Fruit fly (Drosophila melanogaster): Measurements from ENCODE around the gene CG10171.

The CG10171 gene

DNA sequence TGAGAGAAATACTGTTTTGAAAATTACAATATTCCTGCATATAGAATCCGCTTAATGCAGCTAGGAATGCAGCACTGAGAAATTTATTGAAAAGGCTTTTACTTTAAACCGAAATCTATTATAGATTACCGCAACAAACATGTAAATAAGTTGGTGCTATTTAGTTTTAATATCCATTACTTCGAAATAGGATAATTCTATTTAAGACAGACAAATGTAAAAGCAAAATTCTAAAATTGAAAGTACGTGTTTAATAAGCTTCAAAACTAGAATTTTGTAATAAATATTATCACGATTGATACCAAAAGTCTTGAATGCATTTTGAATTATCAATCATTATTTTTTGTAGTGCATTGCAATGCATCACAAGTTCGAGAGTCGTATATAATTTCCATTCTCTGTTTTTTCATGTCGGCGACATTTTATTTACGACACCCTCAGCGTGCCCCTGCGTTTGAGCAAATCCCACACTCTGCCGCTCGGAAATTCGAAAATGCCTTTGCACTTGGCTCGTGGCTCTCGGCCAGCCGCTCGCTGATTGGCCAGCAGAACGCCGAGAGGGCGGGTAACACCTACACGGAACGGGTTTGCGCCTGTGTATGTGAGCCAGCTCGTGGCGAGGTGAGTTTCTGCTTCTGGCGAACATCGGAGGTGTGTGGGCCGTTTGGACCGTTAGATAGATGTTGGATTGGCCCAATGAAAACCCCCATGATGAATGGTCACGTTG is 15.6 kb upstream of the CG10171 start (continued):
- TF ChIP-seq ttk (GFP tag; IDR thresholded peaks at IDR 0.05) (no peak), Hmx (GFP tag; optimal IDR thresholded peaks at IDR 0.05) (no peak), D19B (GFP tag; optimal IDR thresholded peaks at IDR 0.05) (no peak), CG8388 (GFP tag; optimal IDR thresholded peaks at IDR 0.05) (peak; percentile 33), gcm (GFP tag; optimal IDR thresholded peaks at IDR 0.05) (no peak), sens (GFP tag) (peak; percentile 96), Hand (GFP tag; optimal IDR thresholded peaks at IDR 0.05) (no peak), CG10366 (GFP tag; IDR thresholded peaks at IDR 0.05) (no peak), fd3F (GFP tag; optimal IDR thresholded peaks at IDR 0.05) (no peak), CG10565 (GFP tag; optimal IDR thresholded peaks at IDR 0.05) (no peak), CG8359 (GFP tag; optimal IDR thresholded peaks at IDR 0.05; ENCODE audit: borderline replicate concordance) (no peak), CG10267 (tag; optimal IDR thresholded peaks at IDR 0.05) (peak; percentile 56), chinmo (GFP tag; IDR thresholded peaks at IDR 0.05; ENCODE audit: partially characterized antibody) (peak; percentile 49; the same call in 1 of the 4 replicates), CG6254 (GFP tag; optimal IDR thresholded peaks at IDR 0.05) (peak; percentile 59), eyg (GFP tag; optimal IDR thresholded peaks at IDR 0.05) (no peak), tup (GFP tag; optimal IDR thresholded peaks at IDR 0.05) (no peak), oc (tag; optimal IDR thresholded peaks at IDR 0.05) (no peak), wdn (GFP tag; IDR thresholded peaks at IDR 0.05) (no peak), Med (GFP tag) (peak; percentile 40), Gsc (GFP tag; IDR thresholded peaks at IDR 0.05) (no peak), E2f2 (GFP tag; IDR thresholded peaks at IDR 0.05) (no peak), shn (GFP tag; optimal IDR thresholded peaks at IDR 0.05) (no peak), hth (optimal IDR thresholded peaks at IDR 0.05) (no peak), eve (GFP tag; optimal IDR thresholded peaks at IDR 0.05) (no peak), ato (GFP tag; IDR thresholded peaks at IDR 0.05; ENCODE audit: partially characterized antibody) (no peak), CG6813 (GFP tag; optimal IDR thresholded peaks at IDR 0.05) (no peak), pan (optimal IDR thresholded peaks at IDR 0.05) (no peak), pan (GFP tag; optimal IDR thresholded peaks at IDR 0.05 in 1 of 2, IDR thresholded peaks at IDR 0.05 in 1 of 2) (peak in 1 of 2 experiments; percentile 16), CG11696 (GFP tag; IDR thresholded peaks at IDR 0.05) (no peak), CG30020 (tag; optimal IDR thresholded peaks at IDR 0.05) (no peak), CG11398 (GFP tag; optimal IDR thresholded peaks at IDR 0.05) (no peak), CG6854 (GFP tag; optimal IDR thresholded peaks at IDR 0.05) (no peak), BEAF-32 (GFP tag; optimal IDR thresholded peaks at IDR 0.05) (no peak), CG17568 (GFP tag; optimal IDR thresholded peaks at IDR 0.05) (no peak), CG30403 (GFP tag; optimal IDR thresholded peaks at IDR 0.05) (peak; percentile 19), CG1792 (GFP tag; optimal IDR thresholded peaks at IDR 0.05) (no peak), zfh1 (GFP tag; IDR thresholded peaks at IDR 0.05) (no peak), en (GFP tag; optimal IDR thresholded peaks at IDR 0.05) (no peak), CG14710 (tag; optimal IDR thresholded peaks at IDR 0.05) (peak; percentile 76), Scr (GFP tag; IDR thresholded peaks at IDR 0.05; ENCODE audit: partially characterized antibody) (no peak), twi (tag; optimal IDR thresholded peaks at IDR 0.05) (no peak), CG7556 (GFP tag; optimal IDR thresholded peaks at IDR 0.05) (peak; percentile 51), CG9797 (GFP tag; optimal IDR thresholded peaks at IDR 0.05) (no peak), Abd-B (GFP tag; optimal IDR thresholded peaks at IDR 0.05) (peak; percentile 6), CG4404 (GFP tag; IDR thresholded peaks at IDR 0.05) (peak; percentile 46), Usf (GFP tag; optimal IDR thresholded peaks at IDR 0.05) (no peak), HLH54F (GFP tag; optimal IDR thresholded peaks at IDR 0.05) (no peak), CG8924 (tag; optimal IDR thresholded peaks at IDR 0.05) (peak; percentile 34), CG18599 (GFP tag; optimal IDR thresholded peaks at IDR 0.05) (no peak), sr (GFP tag; IDR thresholded peaks at IDR 0.05) (peak; percentile 90)

Measured in whole organism, embryonic.